Worm (Caenorhabditis elegans) whole organism, L4 larva: Measurements from ENCODE around the gene ztf-14.

ENCODE experiments used
- F49E8.2 ChIP-seq: sonication (generic microtip); optimal IDR thresholded peaks from 2 replicates; lab custom pipeline; 2016; ENCODE audit warnings: missing compliant biosample characterization, mild to moderate bottlenecking, missing genetic modification characterization, borderline replicate concordance
- R02D3.7 ChIP-seq: fragments of 150-350 bp; sonication (generic microtip); optimal IDR thresholded peaks from 3 replicates; lab custom pipeline; 2014; ENCODE audit warnings: missing biosample characterization, missing genetic modification characterization
- ama-1 ChIP-seq: fragments of 150-350 bp; optimal IDR thresholded peaks from 2 replicates; lab custom pipeline; 2014; ENCODE audit warnings: inconsistent platforms, mixed read lengths
- hmg-1.1 ChIP-seq: fragments of 200-800 bp; sonication (Bioruptor generic); IDR thresholded peaks from 2 replicates; pipeline ENCODE4 v1.3.6; 2022; ENCODE audit warnings: missing genetic modification reagents, missing genetic modification characterization, missing compliant biosample characterization
- mep-1 ChIP-seq: fragments of 150-350 bp; sonication (generic microtip); optimal IDR thresholded peaks from 3 replicates; lab custom pipeline; 2014; ENCODE audit warnings: missing biosample characterization, missing genetic modification characterization
- mxl-2 ChIP-seq: fragments of 200-800 bp; sonication (Bioruptor generic); conservative IDR thresholded peaks from 2 replicates; pipeline ENCODE4 v1.3.6; 2022; ENCODE audit warnings: missing genetic modification reagents, missing genetic modification characterization, missing compliant biosample characterization
- tra-1 ChIP-seq: fragments of 200-800 bp; sonication (Bioruptor generic); IDR thresholded peaks from 2 replicates; pipeline ENCODE4 v1.3.6; 2022; ENCODE audit warnings: missing genetic modification reagents, missing genetic modification characterization, missing compliant biosample characterization
- vab-7 ChIP-seq: fragments of 200-800 bp; sonication (Bioruptor generic); IDR thresholded peaks from 2 replicates; pipeline ENCODE4 v1.3.6; 2022; ENCODE audit warnings: missing genetic modification reagents, missing genetic modification characterization, missing compliant biosample characterization

DNA sequence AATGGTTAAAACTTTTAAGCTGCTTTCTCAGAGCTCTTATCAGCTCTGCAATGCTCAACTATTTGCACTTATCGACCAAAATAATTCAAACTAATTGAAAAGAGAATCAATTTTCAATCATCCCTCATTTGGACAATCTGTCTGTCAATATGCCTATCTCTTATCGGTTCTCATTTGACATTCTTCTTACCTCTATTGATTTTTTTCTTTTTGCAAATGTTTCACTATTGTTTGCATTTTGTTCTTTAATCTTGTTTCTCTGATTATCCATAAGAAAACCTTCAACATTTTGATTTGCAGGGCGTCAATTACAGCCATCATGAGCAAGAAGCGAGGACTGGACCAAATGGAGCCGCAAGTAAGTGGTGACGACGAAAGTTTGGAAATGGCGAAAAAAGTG, 20.7 kb downstream of the ztf-14 start, which contains the start of gene D1025.10:
- TF ChIP-seq ama-1 (lab: Kevin White, UChicago) (no peak), mep-1 (tag; lab: Kevin White, UChicago) (no peak), F49E8.2 (tag; lab: Kevin White, UChicago) (no peak), vab-7 (no peak), tra-1 (GFP tag; lab: Robert Waterston, UW) (no peak), R02D3.7 (no peak), hmg-1.1 (GFP tag; lab: Robert Waterston, UW) (no peak), mxl-2 (no peak)
